Fruit fly (Drosophila melanogaster) whole organism, embryonic: ENCODE measurements around the gene ana1.

ENCODE experiments used
- Adf1 ChIP-seq: fragments of 200-800 bp; sonication (Bioruptor generic); IDR thresholded peaks from 2 replicates; pipeline ENCODE4 v1.3.6; 2022; ENCODE audit warnings: missing biosample characterization, missing genetic modification characterization
- CG10209 ChIP-seq: fragments of 200-800 bp; sonication (Bioruptor generic); optimal IDR thresholded peaks from 3 replicates; lab custom pipeline; 2017; ENCODE audit warnings: missing biosample characterization, mild to moderate bottlenecking, missing genetic modification characterization, missing genetic modification reagents
- CG11560 ChIP-seq: fragments of 200-800 bp; sonication (Bioruptor generic); IDR thresholded peaks from 3 replicates; pipeline ENCODE4 v1.3.6; 2022; ENCODE audit warnings: missing biosample characterization, missing genetic modification characterization
- CG12071 ChIP-seq: fragments of 200-800 bp; sonication (Bioruptor generic); optimal IDR thresholded peaks from 3 replicates; lab custom pipeline; 2018; ENCODE audit warnings: missing biosample characterization, mild to moderate bottlenecking, missing genetic modification characterization
- CG13287 ChIP-seq: fragments of 200-800 bp; sonication (Bioruptor generic); IDR thresholded peaks from 2 replicates; pipeline ENCODE4 v1.3.6; 2022; ENCODE audit warnings: missing biosample characterization, missing genetic modification characterization; ENCODE audit not compliant: partially characterized antibody
- CG14050 ChIP-seq: fragments of 200-800 bp; sonication (Bioruptor generic); IDR thresholded peaks from 3 replicates; pipeline ENCODE4 v1.3.6; 2022; ENCODE audit warnings: missing biosample characterization, missing genetic modification characterization
- CG17385 ChIP-seq: fragments of 200-800 bp; sonication (Bioruptor generic); optimal IDR thresholded peaks from 3 replicates; lab custom pipeline; 2018; ENCODE audit warnings: missing biosample characterization, mild to moderate bottlenecking, missing genetic modification characterization
- CG2712 ChIP-seq: fragments of 200-800 bp; optimal IDR thresholded peaks from 3 replicates; lab custom pipeline; 2019; ENCODE audit warnings: missing biosample characterization, mild to moderate bottlenecking, missing genetic modification characterization, moderate library complexity
- CG2889 ChIP-seq: fragments of 200-800 bp; sonication (Bioruptor generic); IDR thresholded peaks from 3 replicates; pipeline ENCODE4 v1.3.6; 2022; ENCODE audit warnings: missing biosample characterization, missing genetic modification characterization
- CG32772 ChIP-seq: fragments of 200-800 bp; sonication (Bioruptor generic); IDR thresholded peaks from 2 replicates; pipeline ENCODE4 v1.3.6; 2022; ENCODE audit warnings: missing biosample characterization, missing genetic modification characterization
- CG4707 ChIP-seq: fragments of 200-800 bp; sonication (Bioruptor generic); optimal IDR thresholded peaks from 2 replicates; lab custom pipeline; 2018; ENCODE audit warnings: missing biosample characterization, mild to moderate bottlenecking, missing genetic modification characterization, moderate library complexity
- CG5180 ChIP-seq: fragments of 200-800 bp; sonication (Bioruptor generic); optimal IDR thresholded peaks from 3 replicates; lab custom pipeline; 2017; ENCODE audit warnings: missing biosample characterization, missing genetic modification characterization, mild to moderate bottlenecking, moderate library complexity, missing genetic modification reagents
- CG6683 ChIP-seq: fragments of 200-800 bp; sonication (Bioruptor generic); optimal IDR thresholded peaks from 2 replicates; lab custom pipeline; 2017; ENCODE audit warnings: missing biosample characterization, mild to moderate bottlenecking, missing genetic modification characterization, missing genetic modification reagents
- CG9609 ChIP-seq: fragments of 200-800 bp; sonication (Bioruptor generic); optimal IDR thresholded peaks from 3 replicates; lab custom pipeline; 2016; ENCODE audit warnings: missing biosample characterization, missing genetic modification characterization
- Dad ChIP-seq: fragments of 200-800 bp; sonication (Bioruptor generic); optimal IDR thresholded peaks from 3 replicates; lab custom pipeline; 2016; ENCODE audit warnings: missing biosample characterization, missing genetic modification characterization
- Dbx ChIP-seq: fragments of 200-800 bp; sonication (Bioruptor generic); IDR thresholded peaks from 3 replicates; pipeline ENCODE4 v1.3.6; 2022; ENCODE audit warnings: missing biosample characterization, missing genetic modification characterization
- Dek ChIP-seq: fragments of 200-800 bp; sonication (Bioruptor generic); optimal IDR thresholded peaks from 3 replicates; lab custom pipeline; 2019; ENCODE audit warnings: missing biosample characterization, mild to moderate bottlenecking, missing genetic modification characterization, moderate library complexity
- H2.0 ChIP-seq: fragments of 200-800 bp; sonication (Bioruptor generic); IDR thresholded peaks from 2 replicates; pipeline ENCODE4 v1.3.6; 2022; ENCODE audit warnings: missing biosample characterization, missing genetic modification characterization
- Hmx ChIP-seq: fragments of 200-800 bp; sonication (Bioruptor generic); optimal IDR thresholded peaks from 2 replicates; lab custom pipeline; 2016; ENCODE audit warnings: missing biosample characterization, missing genetic modification characterization
- Jarid2 ChIP-seq: fragments of 200-800 bp; sonication (Bioruptor generic); optimal IDR thresholded peaks from 3 replicates; lab custom pipeline; 2017; ENCODE audit warnings: mild to moderate bottlenecking, missing biosample characterization, missing genetic modification reagents, missing genetic modification characterization
- MTF-1 ChIP-seq: fragments of 200-800 bp; sonication (Bioruptor generic); optimal IDR thresholded peaks from 2 replicates; lab custom pipeline; 2018; ENCODE audit warnings: missing biosample characterization, mild to moderate bottlenecking, missing genetic modification characterization, borderline replicate concordance
- Mad ChIP-seq: fragments of 200-800 bp; sonication (Bioruptor generic); optimal IDR thresholded peaks from 2 replicates; lab custom pipeline; 2016; ENCODE audit warnings: missing biosample characterization, missing genetic modification characterization
- Med ChIP-seq: fragments of 200-800 bp; sonication (Bioruptor generic); peaks from one replicate; lab custom pipeline; 2016; ENCODE audit warnings: missing biosample characterization, missing genetic modification characterization, mild to moderate bottlenecking, inconsistent platforms, moderate library complexity
- NC2β ChIP-seq: fragments of 200-800 bp; sonication (Bioruptor generic); optimal IDR thresholded peaks from 2 replicates; lab custom pipeline; 2016; ENCODE audit warnings: missing biosample characterization, missing genetic modification characterization
- Neu2 ChIP-seq: fragments of 200-800 bp; sonication (Bioruptor generic); optimal IDR thresholded peaks from 3 replicates; lab custom pipeline; 2016; ENCODE audit warnings: missing biosample characterization, missing genetic modification characterization, borderline replicate concordance
- Ravus ChIP-seq: fragments of 200-800 bp; sonication (Bioruptor generic); IDR thresholded peaks from 2 replicates; pipeline ENCODE4 v1.3.6; 2022; ENCODE audit warnings: missing biosample characterization, missing genetic modification characterization
- Side ChIP-seq: fragments of 200-800 bp; sonication (Bioruptor generic); optimal IDR thresholded peaks from 2 replicates; lab custom pipeline; 2016; ENCODE audit warnings: missing biosample characterization, missing genetic modification characterization
- Sox102F ChIP-seq: fragments of 200-800 bp; sonication (Bioruptor generic); optimal IDR thresholded peaks from 2 replicates; lab custom pipeline; 2018; ENCODE audit warnings: missing biosample characterization, mild to moderate bottlenecking, missing genetic modification characterization, moderate library complexity
- YL-1 ChIP-seq: fragments of 200-800 bp; sonication (Bioruptor generic); optimal IDR thresholded peaks from 3 replicates; lab custom pipeline; 2017; ENCODE audit warnings: missing biosample characterization, mild to moderate bottlenecking, missing genetic modification characterization
- al ChIP-seq: fragments of 200-800 bp; sonication (Bioruptor generic); IDR thresholded peaks from 2 replicates; pipeline ENCODE4 v1.3.6; 2022; ENCODE audit warnings: missing biosample characterization, missing genetic modification characterization
- ara ChIP-seq: fragments of 200-800 bp; sonication (Bioruptor generic); IDR thresholded peaks from 2 replicates; pipeline ENCODE4 v1.3.6; 2022; ENCODE audit warnings: missing biosample characterization, missing genetic modification characterization
- ash1 ChIP-seq: fragments of 200-800 bp; sonication (Bioruptor generic); optimal IDR thresholded peaks from 2 replicates; lab custom pipeline; 2018; ENCODE audit warnings: missing biosample characterization, mild to moderate bottlenecking, missing genetic modification characterization
- ato ChIP-seq: fragments of 200-800 bp; sonication (Bioruptor generic); IDR thresholded peaks from 2 replicates; pipeline ENCODE4 v1.3.6; 2022; ENCODE audit warnings: missing biosample characterization, missing genetic modification characterization; ENCODE audit not compliant: partially characterized antibody
- cas ChIP-seq: fragments of 200-800 bp; sonication (Bioruptor generic); IDR thresholded peaks from 2 replicates; pipeline ENCODE4 v1.3.6; 2022; ENCODE audit warnings: missing biosample characterization, missing genetic modification characterization
- chm ChIP-seq: fragments of 200-800 bp; sonication (Bioruptor generic); IDR thresholded peaks from 2 replicates; pipeline ENCODE4 v1.3.6; 2022; ENCODE audit warnings: missing biosample characterization, missing genetic modification characterization
- dm ChIP-seq: fragments of 200-800 bp; sonication (Bioruptor generic); optimal IDR thresholded peaks from 3 replicates; lab custom pipeline; 2016; ENCODE audit warnings: missing biosample characterization, missing genetic modification characterization
- dpn ChIP-seq, 2 experiments: fragments of 200-800 bp; sonication (Bioruptor generic); optimal IDR thresholded peaks; 3 replicates each; lab custom pipeline; 2016; ENCODE audit warnings: missing biosample characterization in 2 of 2, missing genetic modification characterization in 2 of 2
- esg ChIP-seq: fragments of 200-800 bp; sonication (Bioruptor generic); conservative IDR thresholded peaks from 2 replicates; pipeline ENCODE4 v1.3.6; 2022; ENCODE audit warnings: missing biosample characterization, missing genetic modification characterization
- ftz-f1 ChIP-seq: fragments of 200-800 bp; sonication (Bioruptor generic); optimal IDR thresholded peaks from 2 replicates; lab custom pipeline; 2016; ENCODE audit warnings: missing biosample characterization, missing genetic modification characterization
- gfzf ChIP-seq: fragments of 200-800 bp; sonication (Bioruptor generic); optimal IDR thresholded peaks from 2 replicates; lab custom pipeline; 2016; ENCODE audit warnings: missing biosample characterization, mild to moderate bottlenecking, missing genetic modification characterization, moderate library complexity
- gsb-n ChIP-seq: fragments of 200-800 bp; sonication (Bioruptor generic); optimal IDR thresholded peaks from 3 replicates; lab custom pipeline; 2018; ENCODE audit warnings: missing biosample characterization, mild to moderate bottlenecking, missing genetic modification characterization
- her ChIP-seq: fragments of 200-800 bp; sonication (Bioruptor generic); optimal IDR thresholded peaks from 2 replicates; lab custom pipeline; 2016; ENCODE audit warnings: missing biosample characterization, missing genetic modification characterization
- inv ChIP-seq: fragments of 200-800 bp; sonication (Bioruptor generic); IDR thresholded peaks from 2 replicates; pipeline ENCODE4 v1.3.6; 2022; ENCODE audit warnings: missing biosample characterization, missing genetic modification characterization; ENCODE audit not compliant: partially characterized antibody
- lmd ChIP-seq: fragments of 200-800 bp; sonication (Bioruptor generic); IDR thresholded peaks from 2 replicates; pipeline ENCODE4 v1.3.6; 2022; ENCODE audit warnings: missing biosample characterization, missing genetic modification characterization
- nmo ChIP-seq: fragments of 200-800 bp; sonication (Bioruptor generic); optimal IDR thresholded peaks from 2 replicates; lab custom pipeline; 2018; ENCODE audit warnings: missing biosample characterization, mild to moderate bottlenecking, missing genetic modification characterization, moderate library complexity
- oc ChIP-seq: fragments of 200-800 bp; sonication (Bioruptor generic); optimal IDR thresholded peaks from 2 replicates; lab custom pipeline; 2018; ENCODE audit warnings: missing biosample characterization, mild to moderate bottlenecking, missing genetic modification characterization, moderate library complexity
- phol ChIP-seq: fragments of 200-800 bp; sonication (Bioruptor generic); optimal IDR thresholded peaks from 3 replicates; lab custom pipeline; 2018; ENCODE audit warnings: missing biosample characterization, mild to moderate bottlenecking, missing genetic modification characterization, moderate library complexity
- ro ChIP-seq: fragments of 200-800 bp; sonication (Bioruptor generic); IDR thresholded peaks from 2 replicates; pipeline ENCODE4 v1.3.6; 2022; ENCODE audit warnings: missing biosample characterization, missing genetic modification characterization
- salm ChIP-seq: fragments of 200-800 bp; sonication (Bioruptor generic); optimal IDR thresholded peaks from 2 replicates; lab custom pipeline; 2018; ENCODE audit warnings: missing biosample characterization, mild to moderate bottlenecking, missing genetic modification characterization
- ssp ChIP-seq: fragments of 200-800 bp; sonication (Bioruptor generic); IDR thresholded peaks from 2 replicates; pipeline ENCODE4 v1.3.6; 2022; ENCODE audit warnings: missing biosample characterization, missing genetic modification characterization
- ttk ChIP-seq: fragments of 200-800 bp; sonication (Bioruptor generic); IDR thresholded peaks from 2 replicates; pipeline ENCODE4 v2.1.2; 2022; ENCODE audit warnings: missing biosample characterization, missing genetic modification characterization

ana1 gene

dm6 chr3R:24544388-24544787, 14.0 kb downstream of the ana1 start, which contains the start of gene Esyt2 (continued):
- TF ChIP-seq Jarid2 (GFP tag; lab: Kevin White, UChicago) = peak; percentile 5
- TF ChIP-seq gfzf (GFP tag; lab: Kevin White, UChicago) = no peak
- no peak for TF ChIP-seq ato (GFP tag; lab: Robert Waterston, UW)
- TF ChIP-seq CG32772 (GFP tag; lab: Robert Waterston, UW) = peak; percentile 31; the same call in 1 of the 2 replicates
- TF ChIP-seq CG5180 = no peak
- no peak for TF ChIP-seq dm
- no peak for TF ChIP-seq CG2889 (GFP tag; lab: Robert Waterston, UW)
- no peak for TF ChIP-seq her (GFP tag; lab: Kevin White, UChicago)
- peak; percentile 22; the same call in 1 of the 2 replicates for TF ChIP-seq ro (GFP tag; lab: Robert Waterston, UW)
- peak; percentile 46; the same call in 1 of the 2 replicates for TF ChIP-seq cas
- TF ChIP-seq ash1 (GFP tag; lab: Kevin White, UChicago) = no peak
- TF ChIP-seq Sox102F = peak; percentile 55
- no peak; the same call in 1 of the 2 replicates for TF ChIP-seq CG13287
- TF ChIP-seq gsb-n = no peak
- peak; percentile 32; the same call in 1 of the 2 replicates for TF ChIP-seq H2.0 (GFP tag; lab: Robert Waterston, UW)
- TF ChIP-seq ttk (GFP tag; lab: Robert Waterston, UW) = no peak
- no peak; the same call in 2 of the 3 replicates for TF ChIP-seq CG14050
- 0 out of 2 replicates have a peak, but pooled peaks have one; percentile 46 for TF ChIP-seq al
- TF ChIP-seq phol (tag; lab: Kevin White, UChicago) = peak; percentile 13
- peak; percentile 66 for TF ChIP-seq Dek
- TF ChIP-seq inv (GFP tag; lab: Robert Waterston, UW) = no peak
- no peak for TF ChIP-seq Side (GFP tag; lab: Kevin White, UChicago)
- peak; percentile 58 for TF ChIP-seq CG10209 (GFP tag; lab: Kevin White, UChicago)
- TF ChIP-seq CG6683 (GFP tag; lab: Kevin White, UChicago) = no peak
- TF ChIP-seq nmo (GFP tag; lab: Kevin White, UChicago) = no peak
- no peak for TF ChIP-seq chm
- TF ChIP-seq Mad (GFP tag; lab: Kevin White, UChicago) = no peak
- peak; percentile 79 for TF ChIP-seq Med (GFP tag; lab: Kevin White, UChicago)
- no peak for TF ChIP-seq Hmx (GFP tag; lab: Kevin White, UChicago)
- TF ChIP-seq Adf1 (GFP tag; lab: Robert Waterston, UW) = no peak; the same call in 1 of the 2 replicates
- no peak for TF ChIP-seq Neu2 (GFP tag; lab: Kevin White, UChicago)
- no peak for TF ChIP-seq CG9609
- TF ChIP-seq CG2712 = peak; percentile 32
- no peak for TF ChIP-seq CG11560 (tag; lab: Robert Waterston, UW)
- peak; percentile 42 for TF ChIP-seq ftz-f1 (GFP tag; lab: Kevin White, UChicago)
- TF ChIP-seq CG17385 (GFP tag; lab: Kevin White, UChicago) = no peak
- no peak for TF ChIP-seq YL-1 (GFP tag; lab: Kevin White, UChicago)
- no peak for TF ChIP-seq NC2β (GFP tag; lab: Kevin White, UChicago)
- no peak for TF ChIP-seq Ravus (GFP tag; lab: Robert Waterston, UW)
- TF ChIP-seq esg (GFP tag; lab: Robert Waterston, UW) = no peak
- TF ChIP-seq MTF-1 = no peak
- TF ChIP-seq CG4707 (GFP tag; lab: Kevin White, UChicago) = no peak
- peak; percentile 49; the same call in 1 of the 2 replicates for TF ChIP-seq lmd
- TF ChIP-seq ara = no peak
- peak; percentile 33 for TF ChIP-seq CG12071 (GFP tag; lab: Kevin White, UChicago)
- TF ChIP-seq oc (tag; lab: Kevin White, UChicago) = no peak
- no peak for TF ChIP-seq Dad (GFP tag; lab: Kevin White, UChicago)
- peak; percentile 37; the same call in 1 of the 3 replicates for TF ChIP-seq Dbx (GFP tag; lab: Robert Waterston, UW)
- TF ChIP-seq salm (tag; lab: Kevin White, UChicago) = no peak
- TF ChIP-seq dpn (GFP tag; optimal IDR thresholded peaks at IDR 0.05; lab: Kevin White, UChicago) = peak in 1 of 2 experiments; percentile 12
- TF ChIP-seq ssp (GFP tag; lab: Robert Waterston, UW) = no peak
